Fruit fly (Drosophila melanogaster): ENCODE measurements around the gene CanB.

DNA sequence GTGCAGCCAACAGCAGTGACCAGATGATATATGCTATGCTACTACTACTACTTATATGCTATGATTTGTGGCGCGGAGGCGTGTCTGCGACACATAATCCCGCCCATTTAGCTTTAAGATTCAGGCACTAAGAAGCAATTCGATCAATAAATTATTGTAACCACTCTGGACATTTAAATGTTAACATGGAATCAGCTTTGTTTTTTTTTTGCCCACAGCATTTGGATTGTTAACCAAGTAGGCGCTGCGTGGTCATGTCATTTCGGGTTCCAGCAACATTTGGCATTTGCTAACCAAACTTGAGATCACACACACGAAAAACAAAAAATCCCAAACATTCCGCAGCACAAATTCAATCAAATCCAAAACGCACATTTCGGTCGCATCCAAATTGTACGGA, 19.3 kb upstream of the CanB start, which contains the start of gene CG4198:
- TF ChIP-seq Hr39 (GFP tag; optimal IDR thresholded peaks at IDR 0.05), result no peak
- no peak for TF ChIP-seq CG11762 (GFP tag; optimal IDR thresholded peaks at IDR 0.05; ENCODE audit: insufficient read depth)
- no peak for TF ChIP-seq Sox15 (GFP tag; optimal IDR thresholded peaks at IDR 0.05)
- TF ChIP-seq CG6854 (GFP tag; optimal IDR thresholded peaks at IDR 0.05), result no peak
- no peak for TF ChIP-seq CG8319 (GFP tag; optimal IDR thresholded peaks at IDR 0.05)
- no peak for TF ChIP-seq Gug (GFP tag; IDR thresholded peaks at IDR 0.05)
- TF ChIP-seq cyc (GFP tag; optimal IDR thresholded peaks at IDR 0.05), result no peak
- TF ChIP-seq CG4318 (GFP tag; optimal IDR thresholded peaks at IDR 0.05), result no peak
- TF ChIP-seq Hr4 (GFP tag; optimal IDR thresholded peaks at IDR 0.05), result no peak
- TF ChIP-seq OdsH (GFP tag; optimal IDR thresholded peaks at IDR 0.05), result no peak
